Worm (Caenorhabditis elegans): Measurements from ENCODE around the gene bmy-1.
"Not testable (repeated sequence)": the region's sequence is repeated elsewhere in the genome, so short reads cannot be mapped to it uniquely, and the experiment has no call there.

ce11 chrII:5346350-5346749, 12.1 kb upstream of the bmy-1 start:
- TF ChIP-seq dmd-9 (GFP tag; IDR thresholded peaks at IDR 0.05) (peak; percentile 85; the same call in 1 of the 2 replicates), pha-4 (GFP tag; IDR thresholded peaks at IDR 0.05) (peak; percentile 93)
- not testable (repeated sequence) for TF ChIP-seq zag-1 (tag; optimal IDR thresholded peaks at IDR 0.05); lin-13 (GFP tag; optimal IDR thresholded peaks at IDR 0.05); lin-15B (tag; optimal IDR thresholded peaks at IDR 0.05); pqm-1 (tag; optimal IDR thresholded peaks at IDR 0.05); pha-4 (tag; optimal IDR thresholded peaks at IDR 0.05)

All from whole organism, L4 larva.